Fruit fly (Drosophila melanogaster): Measurements from ENCODE around the gene chinmo.
A peak's percentile ranks its signal among the peaks of the same experiment; 100 is the strongest.

The chinmo gene

dm6 chr2L:1715699-1716333 lies 64.8 kb downstream of the chinmo start, which contains the start of gene frtz:
Gene frtz, minus strand, starts transcription at chr2L:1715851.
- TF ChIP-seq Myc (optimal IDR thresholded peaks at IDR 0.05): peak; percentile 87
- TF ChIP-seq Hr83 (GFP tag; optimal IDR thresholded peaks at IDR 0.05; ENCODE audit: poor library complexity, severe bottlenecking): peak; percentile 62
- TF ChIP-seq h (GFP tag; optimal IDR thresholded peaks at IDR 0.05): peak; percentile 30
- TF ChIP-seq br (GFP tag; optimal IDR thresholded peaks at IDR 0.05): no peak

dm6 chr2L:1717247-1717646 lies 66.2 kb downstream of the chinmo start:
- TF ChIP-seq sv (GFP tag; optimal IDR thresholded peaks at IDR 0.05) (no peak), Rel (GFP tag; optimal IDR thresholded peaks at IDR 0.05) (no peak), Rel (tag; optimal IDR thresholded peaks at IDR 0.05) (peak; percentile 90)

dm6 chr2L:1719971-1720370 lies 68.9 kb downstream of the chinmo start:
- TF ChIP-seq Rel (GFP tag; optimal IDR thresholded peaks at IDR 0.05): no peak
- TF ChIP-seq Rel (tag; optimal IDR thresholded peaks at IDR 0.05): peak; percentile 41
- TF ChIP-seq rgr (GFP tag; optimal IDR thresholded peaks at IDR 0.05): no peak

- TF ChIP-seq Rel (GFP tag; optimal IDR thresholded peaks at IDR 0.05) (no peak), Rel (tag; optimal IDR thresholded peaks at IDR 0.05) (peak; percentile 90), fru (GFP tag; optimal IDR thresholded peaks at IDR 0.05) (no peak), h (GFP tag; optimal IDR thresholded peaks at IDR 0.05) (peak; percentile 81), Mio (GFP tag; optimal IDR thresholded peaks at IDR 0.05) (no peak), HLH106 (tag; optimal IDR thresholded peaks at IDR 0.05) (peak; percentile 26)
These were observed 69.9 kb downstream of the chinmo start for dm6 chr2L:1720846-1721506.

- TF ChIP-seq tai (GFP tag; optimal IDR thresholded peaks at IDR 0.05) (no peak), ey (GFP tag; optimal IDR thresholded peaks at IDR 0.05) (no peak), N (GFP tag; optimal IDR thresholded peaks at IDR 0.05) (no peak), Hr83 (GFP tag; optimal IDR thresholded peaks at IDR 0.05; ENCODE audit: poor library complexity, severe bottlenecking) (no peak), dmrt93B (GFP tag; optimal IDR thresholded peaks at IDR 0.05) (no peak), Mio (GFP tag; optimal IDR thresholded peaks at IDR 0.05) (no peak), Myc (optimal IDR thresholded peaks at IDR 0.05) (no peak), Sp1 (GFP tag; optimal IDR thresholded peaks at IDR 0.05) (no peak), CG32264 (GFP tag; optimal IDR thresholded peaks at IDR 0.05) (no peak), CG9705 (GFP tag; optimal IDR thresholded peaks at IDR 0.05) (no peak), h (GFP tag; optimal IDR thresholded peaks at IDR 0.05) (no peak), CrebA (GFP tag; optimal IDR thresholded peaks at IDR 0.05; ENCODE audit: borderline replicate concordance) (no peak), brk (GFP tag; optimal IDR thresholded peaks at IDR 0.05) (no peak), rgr (GFP tag; optimal IDR thresholded peaks at IDR 0.05) (no peak), lola (GFP tag; optimal IDR thresholded peaks at IDR 0.05) (no peak), Hnf4 (GFP tag; optimal IDR thresholded peaks at IDR 0.05) (no peak)
These were observed 71.2 kb downstream of the chinmo start for dm6 chr2L:1722260-1722659.

- peak; percentile 9 for TF ChIP-seq h (GFP tag; optimal IDR thresholded peaks at IDR 0.05)
- no peak for TF ChIP-seq CG9705 (GFP tag; optimal IDR thresholded peaks at IDR 0.05)
- TF ChIP-seq ey (GFP tag; optimal IDR thresholded peaks at IDR 0.05): peak; percentile 15
- no peak for TF ChIP-seq Hnf4 (GFP tag; optimal IDR thresholded peaks at IDR 0.05)
- TF ChIP-seq fru (GFP tag; optimal IDR thresholded peaks at IDR 0.05): peak; percentile 38
- TF ChIP-seq foxo (GFP tag; optimal IDR thresholded peaks at IDR 0.05): peak in 1 of 2 experiments; percentile 18
- TF ChIP-seq woc (GFP tag; optimal IDR thresholded peaks at IDR 0.05): peak; percentile 56
- no peak for TF ChIP-seq N (GFP tag; optimal IDR thresholded peaks at IDR 0.05)
These were observed 72.3 kb downstream of the chinmo start for dm6 chr2L:1723135-1723936.
